Worm (Caenorhabditis elegans): ENCODE measurements around the gene F26G1.1.

DNA sequence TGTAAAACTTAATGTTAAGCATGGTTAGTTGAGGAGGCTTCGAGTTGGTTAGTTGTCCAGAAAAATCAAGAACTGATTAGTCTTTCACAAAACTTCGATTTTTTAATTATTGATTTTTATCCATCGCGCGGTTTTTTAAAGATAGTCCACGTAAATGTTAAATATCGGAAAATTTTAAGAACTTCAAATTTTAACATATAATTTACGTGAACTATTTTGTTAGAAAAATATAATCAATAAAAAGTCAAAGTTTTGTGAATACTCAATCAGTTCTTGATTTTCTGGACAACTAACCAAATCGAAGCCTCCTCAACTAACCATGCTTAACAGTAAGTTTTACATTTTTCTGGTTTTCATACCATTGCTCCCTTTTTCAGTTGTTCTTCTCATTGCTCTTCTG is 43.3 kb downstream of the F26G1.1 start, which contains the start of the genes C33F10.11 and C33F10.1:
- no peak for TF ChIP-seq ama-1 (optimal IDR thresholded peaks at IDR 0.05)
- TF ChIP-seq ama-1 (GFP tag; optimal IDR thresholded peaks at IDR 0.05), result no peak
- TF ChIP-seq ztf-26 (tag; optimal IDR thresholded peaks at IDR 0.05), result no peak
- no peak for TF ChIP-seq ztf-25 (GFP tag; IDR thresholded peaks at IDR 0.05)
- no peak for TF ChIP-seq unc-62 (GFP tag; optimal IDR thresholded peaks at IDR 0.05)
- TF ChIP-seq hrde-1 (tag; optimal IDR thresholded peaks at IDR 0.05; ENCODE audit: borderline replicate concordance), result no peak
- no peak for TF ChIP-seq ztf-3 (GFP tag; optimal IDR thresholded peaks at IDR 0.05)
- no peak for TF ChIP-seq efl-1 (GFP tag; optimal IDR thresholded peaks at IDR 0.05)
- no peak for TF ChIP-seq attf-5 (GFP tag; optimal IDR thresholded peaks at IDR 0.05)
- TF ChIP-seq pha-4 (tag; optimal IDR thresholded peaks at IDR 0.05), result no peak
- TF ChIP-seq lin-26 (GFP tag; IDR thresholded peaks at IDR 0.05), result no peak
- no peak for TF ChIP-seq cebp-2 (GFP tag; IDR thresholded peaks at IDR 0.05)
